Worm (Caenorhabditis elegans) whole organism, L4 larva: ENCODE results near the gene R11E3.1.

Experiments used
- F49E8.2 ChIP-seq: sonication (generic microtip); optimal IDR thresholded peaks from 2 replicates; lab custom pipeline; 2016; ENCODE audit warnings: missing compliant biosample characterization, mild to moderate bottlenecking, missing genetic modification characterization, borderline replicate concordance
- arid-1 ChIP-seq: fragments of 200-800 bp; sonication (Bioruptor generic); conservative IDR thresholded peaks from 2 replicates; pipeline ENCODE4 v1.3.6; 2022; ENCODE audit warnings: missing genetic modification reagents, missing genetic modification characterization, missing compliant biosample characterization
- fos-1 ChIP-seq: fragments of 150-350 bp; optimal IDR thresholded peaks from 2 replicates; lab custom pipeline; 2014; ENCODE audit warnings: missing biosample characterization, missing genetic modification characterization
- mxl-2 ChIP-seq: fragments of 200-800 bp; sonication (Bioruptor generic); conservative IDR thresholded peaks from 2 replicates; pipeline ENCODE4 v1.3.6; 2022; ENCODE audit warnings: missing genetic modification reagents, missing genetic modification characterization, missing compliant biosample characterization
- mxl-3 ChIP-seq: fragments of 200-800 bp; sonication (Bioruptor generic); optimal IDR thresholded peaks from 2 replicates; lab custom pipeline; 2018; ENCODE audit warnings: mild to moderate bottlenecking, missing genetic modification characterization, missing compliant biosample characterization
- nhr-28 ChIP-seq: fragments of 150-350 bp; optimal IDR thresholded peaks from 2 replicates; lab custom pipeline; 2014; ENCODE audit warnings: missing biosample characterization, missing genetic modification characterization
- nhr-76 ChIP-seq: fragments of 150-350 bp; optimal IDR thresholded peaks from 2 replicates; lab custom pipeline; 2014; ENCODE audit warnings: missing biosample characterization, missing genetic modification characterization
- skn-1 ChIP-seq: fragments of 150-350 bp; optimal IDR thresholded peaks from 2 replicates; lab custom pipeline; 2014; ENCODE audit warnings: missing biosample characterization, missing genetic modification characterization
- spr-3 ChIP-seq: fragments of 200-800 bp; sonication (Bioruptor generic); optimal IDR thresholded peaks from 2 replicates; lab custom pipeline; 2018; ENCODE audit warnings: mild to moderate bottlenecking, missing genetic modification characterization, missing compliant biosample characterization
- unc-130 ChIP-seq: sonication (generic microtip); optimal IDR thresholded peaks from 2 replicates; lab custom pipeline; 2016; ENCODE audit warnings: missing genetic modification reagents, missing genetic modification characterization, missing compliant biosample characterization
- unc-62 ChIP-seq, 3 experiments: fragments of 150-350 bp in 1 of 3; sonication (generic microtip); optimal IDR thresholded peaks in 2 of 3; peaks in 1 of 3; 1 replicate in 1 of 3; 2 replicates in 2 of 3; lab custom pipeline; 2014 to 2017; ENCODE audit warnings: missing biosample characterization in 3 of 3, missing genetic modification characterization in 3 of 3, missing genetic modification reagents in 3 of 3, missing genotype in 1 of 3

- no peak for TF ChIP-seq unc-130 (GFP tag; lab: Kevin White, UChicago)
- no peak for TF ChIP-seq F49E8.2 (tag; lab: Kevin White, UChicago)
- TF ChIP-seq skn-1 (tag; lab: Kevin White, UChicago), result no peak
- TF ChIP-seq nhr-28 (tag; lab: Kevin White, UChicago), result no peak
- TF ChIP-seq fos-1 (tag; lab: Kevin White, UChicago), result no peak
- TF ChIP-seq nhr-76 (tag; lab: Kevin White, UChicago), result no peak
- no peak for TF ChIP-seq spr-3 (GFP tag; lab: Kevin White, UChicago)
- TF ChIP-seq mxl-2 (GFP tag; lab: Robert Waterston, UW), result no peak
- no peak for TF ChIP-seq unc-62 (GFP tag; optimal IDR thresholded peaks at IDR 0.05 in 1 of 2; lab: Kevin White, UChicago)
- no peak for TF ChIP-seq unc-62 (tag; optimal IDR thresholded peaks at IDR 0.05; lab: Kevin White, UChicago)
- TF ChIP-seq mxl-3, result no peak
- no peak for TF ChIP-seq arid-1 (GFP tag; lab: Robert Waterston, UW)
Observed at ce11 chrIV:4829641-4830040, 40.1 kb downstream of the R11E3.1 start.
